Worm (Caenorhabditis elegans) whole organism, young adult: ENCODE measurements around the gene T24C4.5.

Source experiments
- B0336.3 ChIP-seq: fragments of 200-800 bp; sonication (Bioruptor generic); IDR thresholded peaks from 2 replicates; pipeline ENCODE4 v1.3.6; 2022; ENCODE audit warnings: missing genetic modification characterization, missing compliant biosample characterization
- C06A6.2 ChIP-seq: fragments of 200-800 bp; sonication (Bioruptor generic); conservative IDR thresholded peaks from 2 replicates; pipeline ENCODE4 v1.3.6; 2022; ENCODE audit warnings: missing genetic modification characterization, missing compliant biosample characterization
- D2030.7 ChIP-seq: fragments of 200-800 bp; sonication (Bioruptor generic); IDR thresholded peaks from 2 replicates; pipeline ENCODE4 v1.3.6; 2022; ENCODE audit warnings: missing genetic modification reagents, missing genetic modification characterization, missing compliant biosample characterization
- F22D6.2 ChIP-seq: sonication (generic microtip); optimal IDR thresholded peaks from 2 replicates; lab custom pipeline; 2016; ENCODE audit warnings: mild to moderate bottlenecking, missing genetic modification characterization, missing compliant biosample characterization
- F39B2.1 ChIP-seq: fragments of 200-800 bp; sonication (Bioruptor generic); IDR thresholded peaks from 2 replicates; pipeline ENCODE4 v1.3.6; 2022; ENCODE audit warnings: missing genetic modification reagents, missing genetic modification characterization, missing compliant biosample characterization
- F52B5.7 ChIP-seq: sonication (generic microtip); optimal IDR thresholded peaks from 2 replicates; lab custom pipeline; 2016; ENCODE audit warnings: mild to moderate bottlenecking, missing genetic modification characterization, missing compliant biosample characterization
- Y53G8AR.9 ChIP-seq: fragments of 200-800 bp; sonication (Bioruptor generic); conservative IDR thresholded peaks from 2 replicates; pipeline ENCODE4 v1.3.6; 2022; ENCODE audit warnings: missing genetic modification reagents, missing genetic modification characterization, missing compliant biosample characterization
- Y56A3A.18 ChIP-seq: fragments of 200-800 bp; sonication (Bioruptor generic); IDR thresholded peaks from 2 replicates; pipeline ENCODE4 v1.3.6; 2022; ENCODE audit warnings: missing genetic modification reagents, missing genetic modification characterization, missing compliant biosample characterization
- Y67H2A.10 ChIP-seq: fragments of 200-800 bp; sonication (Bioruptor generic); conservative IDR thresholded peaks from 2 replicates; pipeline ENCODE4 v1.3.6; 2022; ENCODE audit warnings: missing genetic modification reagents, missing genetic modification characterization, missing compliant biosample characterization
- akir-1 ChIP-seq: fragments of 200-800 bp; sonication (Bioruptor generic); optimal IDR thresholded peaks from 2 replicates; lab custom pipeline; 2018; ENCODE audit warnings: mild to moderate bottlenecking, missing genetic modification characterization, moderate library complexity, missing compliant biosample characterization
- attf-3 ChIP-seq: fragments of 200-800 bp; sonication (Bioruptor generic); conservative IDR thresholded peaks from 2 replicates; pipeline ENCODE4 v1.3.6; 2022; ENCODE audit warnings: missing genetic modification reagents, missing genetic modification characterization, missing compliant biosample characterization
- attf-6 ChIP-seq: fragments of 200-800 bp; sonication (Bioruptor generic); IDR thresholded peaks from 2 replicates; pipeline ENCODE4 v1.3.6; 2022; ENCODE audit warnings: missing genetic modification reagents, missing genetic modification characterization, missing compliant biosample characterization
- cebp-1 ChIP-seq, 2 experiments: fragments of 200-800 bp in 1 of 2; sonication (Bioruptor generic) in 1 of 2; sonication (generic microtip) in 1 of 2; IDR thresholded peaks in 1 of 2; optimal IDR thresholded peaks in 1 of 2; 2 replicates each; pipeline versions ENCODE4 v1.3.6 to Lab custom; 2017 to 2022; ENCODE audit warnings: missing compliant biosample characterization in 2 of 2, missing genetic modification characterization in 2 of 2, mild to moderate bottlenecking in 1 of 2, missing genetic modification reagents in 1 of 2, moderate library complexity in 1 of 2
- cebp-2 ChIP-seq: fragments of 200-800 bp; sonication (Bioruptor generic); IDR thresholded peaks from 2 replicates; pipeline ENCODE4 v1.3.6; 2022; ENCODE audit warnings: missing genetic modification characterization, missing compliant biosample characterization
- ceh-100 ChIP-seq: fragments of 200-800 bp; sonication (Bioruptor generic); IDR thresholded peaks from 2 replicates; pipeline ENCODE4 v1.3.6; 2022; ENCODE audit warnings: missing genetic modification reagents, missing genetic modification characterization, missing compliant biosample characterization
- chd-7 ChIP-seq: sonication (generic microtip); optimal IDR thresholded peaks from 2 replicates; lab custom pipeline; 2016; ENCODE audit warnings: mild to moderate bottlenecking, missing genetic modification characterization, moderate library complexity, missing compliant biosample characterization
- die-1 ChIP-seq: sonication (generic microtip); optimal IDR thresholded peaks from 2 replicates; lab custom pipeline; 2016; ENCODE audit warnings: missing genotype, mild to moderate bottlenecking, missing genetic modification characterization, missing compliant biosample characterization
- dpl-1 ChIP-seq: fragments of 150-350 bp; optimal IDR thresholded peaks from 2 replicates; lab custom pipeline; 2014; ENCODE audit warnings: missing biosample characterization, missing genetic modification reagents, missing genetic modification characterization
- ekl-4 ChIP-seq: fragments of 200-800 bp; sonication (Bioruptor generic); IDR thresholded peaks from 2 replicates; pipeline ENCODE4 v1.3.6; 2022; ENCODE audit warnings: missing genetic modification reagents, missing genetic modification characterization, missing compliant biosample characterization
- gei-17 ChIP-seq: fragments of 200-800 bp; sonication (Bioruptor generic); optimal IDR thresholded peaks from 2 replicates; lab custom pipeline; 2018; ENCODE audit warnings: mild to moderate bottlenecking, missing genetic modification characterization, missing compliant biosample characterization
- hmg-20 ChIP-seq: fragments of 200-800 bp; sonication (Bioruptor generic); IDR thresholded peaks from 2 replicates; pipeline ENCODE4 v1.3.6; 2022; ENCODE audit warnings: missing genetic modification reagents, missing genetic modification characterization, missing compliant biosample characterization
- hsf-1 ChIP-seq: fragments of 200-800 bp; sonication (Bioruptor generic); IDR thresholded peaks from 2 replicates; pipeline ENCODE4 v1.3.6; 2022; ENCODE audit warnings: missing genetic modification reagents, missing genetic modification characterization, missing compliant biosample characterization
- let-607 ChIP-seq, 2 experiments: fragments of 200-800 bp in 1 of 2; sonication (Bioruptor generic) in 1 of 2; sonication (generic microtip) in 1 of 2; optimal IDR thresholded peaks; 2 replicates each; lab custom pipeline; 2016 to 2018; ENCODE audit warnings: mild to moderate bottlenecking in 2 of 2, missing compliant biosample characterization in 2 of 2, missing genetic modification characterization in 2 of 2, moderate library complexity in 2 of 2, missing genotype in 1 of 2
- lin-35 ChIP-seq, 3 experiments: fragments of 150-350 bp in 2 of 3; sonication (generic microtip) in 1 of 3; optimal IDR thresholded peaks; 2 replicates each; lab custom pipeline; 2014 to 2018; ENCODE audit warnings: missing biosample characterization in 3 of 3, missing genetic modification characterization in 3 of 3, missing genetic modification reagents in 3 of 3
- lsy-27 ChIP-seq: sonication (generic microtip); optimal IDR thresholded peaks from 2 replicates; lab custom pipeline; 2017; ENCODE audit warnings: missing genetic modification characterization, mild to moderate bottlenecking, missing compliant biosample characterization, antibody characterized with exemption, missing genotype, borderline replicate concordance; ENCODE audit not compliant: insufficient read depth
- mxl-1 ChIP-seq: sonication (generic microtip); optimal IDR thresholded peaks from 2 replicates; lab custom pipeline; 2016; ENCODE audit warnings: missing genetic modification characterization, missing compliant biosample characterization
- nfyb-1 ChIP-seq: fragments of 200-800 bp; sonication (Bioruptor generic); IDR thresholded peaks from 2 replicates; pipeline ENCODE4 v1.3.6; 2022; ENCODE audit warnings: missing genetic modification reagents, missing genetic modification characterization, missing compliant biosample characterization
- nhr-80 ChIP-seq: sonication (generic microtip); optimal IDR thresholded peaks from 2 replicates; lab custom pipeline; 2016; ENCODE audit warnings: missing genetic modification characterization, missing compliant biosample characterization
- nhr-90 ChIP-seq: sonication (generic microtip); optimal IDR thresholded peaks from 2 replicates; lab custom pipeline; 2016; ENCODE audit warnings: missing genotype, mild to moderate bottlenecking, missing genetic modification characterization, missing compliant biosample characterization
- pbrm-1 ChIP-seq: fragments of 200-800 bp; sonication (Bioruptor generic); IDR thresholded peaks from 2 replicates; pipeline ENCODE4 v1.3.6; 2022; ENCODE audit warnings: missing genetic modification reagents, missing genetic modification characterization, missing compliant biosample characterization
- pha-4 ChIP-seq: fragments of 150-350 bp; sonication (generic microtip); optimal IDR thresholded peaks from 2 replicates; lab custom pipeline; 2014; ENCODE audit warnings: missing biosample characterization, missing genetic modification reagents, missing genetic modification characterization
- rec-8 ChIP-seq, 2 experiments: sonication (generic microtip); optimal IDR thresholded peaks; 2 replicates each; lab custom pipeline; 2016; ENCODE audit warnings: mild to moderate bottlenecking in 2 of 2, missing genetic modification characterization in 2 of 2, missing genetic modification reagents in 2 of 2, missing genotype in 2 of 2, missing biosample characterization in 1 of 2, missing compliant biosample characterization in 1 of 2, moderate library complexity in 1 of 2
- snpc-3.4 ChIP-seq: sonication (generic microtip); optimal IDR thresholded peaks from 2 replicates; lab custom pipeline; 2017; ENCODE audit warnings: missing genetic modification characterization, mild to moderate bottlenecking, missing compliant biosample characterization, antibody characterized with exemption, moderate library complexity, missing genotype, missing genetic modification reagents
- sptf-2 ChIP-seq: fragments of 200-800 bp; sonication (Bioruptor generic); optimal IDR thresholded peaks from 2 replicates; lab custom pipeline; 2018; ENCODE audit warnings: mild to moderate bottlenecking, missing genetic modification characterization, missing compliant biosample characterization
- tbp1 ChIP-seq: fragments of 200-800 bp; sonication (Bioruptor generic); optimal IDR thresholded peaks from 2 replicates; lab custom pipeline; 2018; ENCODE audit warnings: mild to moderate bottlenecking, missing genetic modification characterization, missing compliant biosample characterization
- unc-62 ChIP-seq: fragments of 150-350 bp; optimal IDR thresholded peaks from 2 replicates; lab custom pipeline; 2014; ENCODE audit warnings: missing biosample characterization, missing genetic modification reagents, missing genetic modification characterization
- zfh-2 ChIP-seq: fragments of 200-800 bp; sonication (Bioruptor generic); conservative IDR thresholded peaks from 2 replicates; pipeline ENCODE4 v1.3.6; 2022; ENCODE audit warnings: missing genetic modification reagents, missing genetic modification characterization, missing compliant biosample characterization
- ztf-18 ChIP-seq: sonication (generic microtip); optimal IDR thresholded peaks from 2 replicates; lab custom pipeline; 2016; ENCODE audit warnings: missing genotype, mild to moderate bottlenecking, missing genetic modification characterization, missing compliant biosample characterization
- ztf-25 ChIP-seq: fragments of 200-800 bp; sonication (Bioruptor generic); IDR thresholded peaks from 2 replicates; pipeline ENCODE4 v1.3.6; 2022; ENCODE audit warnings: missing genetic modification reagents, missing genetic modification characterization, missing compliant biosample characterization

Gene T24C4.5

ce11 chrIII:880840-881239, 1.3 kb upstream of the T24C4.5 start:
- TF ChIP-seq lin-35 (GFP tag; optimal IDR thresholded peaks at IDR 0.05; lab: Kevin White, UChicago), result no peak
- TF ChIP-seq Y53G8AR.9 (GFP tag; lab: Robert Waterston, UW), result no peak
- no peak for TF ChIP-seq let-607 (tag; optimal IDR thresholded peaks at IDR 0.05; lab: Kevin White, UChicago)
- TF ChIP-seq attf-6, result 0 out of 2 replicates have a peak, but pooled peaks have one; percentile 49
- TF ChIP-seq tbp1 (GFP tag; lab: Kevin White, UChicago), result no peak
- no peak for TF ChIP-seq gei-17
- no peak for TF ChIP-seq ztf-18 (tag; lab: Kevin White, UChicago)
- TF ChIP-seq rec-8 (tag; optimal IDR thresholded peaks at IDR 0.05; lab: Kevin White, UChicago), result no peak
- TF ChIP-seq nhr-90 (tag; lab: Kevin White, UChicago), result no peak
- TF ChIP-seq hmg-20 (GFP tag; lab: Robert Waterston, UW), result no peak
- no peak for TF ChIP-seq die-1
- no peak for TF ChIP-seq mxl-1 (tag; lab: Kevin White, UChicago)
- no peak for TF ChIP-seq sptf-2
- TF ChIP-seq attf-3 (GFP tag; lab: Robert Waterston, UW), result no peak
- TF ChIP-seq lsy-27, result no peak
- no peak for TF ChIP-seq zfh-2
- TF ChIP-seq ekl-4 (GFP tag; lab: Robert Waterston, UW), result peak; percentile 46; the same call in 1 of the 2 replicates
- TF ChIP-seq cebp-2 (GFP tag; lab: Robert Waterston, UW), result no peak
- TF ChIP-seq ceh-100 (GFP tag; lab: Robert Waterston, UW), result no peak
- TF ChIP-seq nfyb-1, result peak; percentile 54; the same call in 1 of the 2 replicates
- TF ChIP-seq snpc-3.4 (tag; lab: Kevin White, UChicago), result no peak
- TF ChIP-seq cebp-1 (GFP tag; IDR thresholded peaks at IDR 0.05; lab: Robert Waterston, UW), result no peak
- TF ChIP-seq cebp-1 (tag; optimal IDR thresholded peaks at IDR 0.05; lab: Kevin White, UChicago), result no peak
- no peak for TF ChIP-seq akir-1 (GFP tag; lab: Kevin White, UChicago)
- 0 out of 2 replicates have a peak, but pooled peaks have one; percentile 13 for TF ChIP-seq hsf-1 (GFP tag; lab: Robert Waterston, UW)
- no peak for TF ChIP-seq pha-4

ce11 chrIII:873432-873831, 6.1 kb downstream of the T24C4.5 start, which contains the start of gene clc-19:
Gene clc-19 (minus strand): TSS chrIII:873566.
- no peak for TF ChIP-seq rec-8 (tag; optimal IDR thresholded peaks at IDR 0.05; lab: Kevin White, UChicago)
- TF ChIP-seq B0336.3 (GFP tag; lab: Robert Waterston, UW), result no peak
- TF ChIP-seq hmg-20 (GFP tag; lab: Robert Waterston, UW), result no peak
- no peak for TF ChIP-seq Y56A3A.18 (GFP tag; lab: Robert Waterston, UW)
- no peak for TF ChIP-seq F39B2.1
- no peak for TF ChIP-seq dpl-1
- no peak for TF ChIP-seq akir-1 (GFP tag; lab: Kevin White, UChicago)
- peak; percentile 33 for TF ChIP-seq nhr-80 (tag; lab: Kevin White, UChicago)
- TF ChIP-seq D2030.7 (GFP tag; lab: Robert Waterston, UW), result no peak
- TF ChIP-seq ztf-25, result no peak
- no peak for TF ChIP-seq nhr-90 (tag; lab: Kevin White, UChicago)
- peak; percentile 26 for TF ChIP-seq unc-62 (GFP tag; lab: Kevin White, UChicago)

- TF ChIP-seq F22D6.2 (tag; lab: Kevin White, UChicago), result no peak
- no peak for TF ChIP-seq pbrm-1
- TF ChIP-seq nhr-80 (tag; lab: Kevin White, UChicago), result no peak
- no peak for TF ChIP-seq C06A6.2 (GFP tag; lab: Robert Waterston, UW)
- TF ChIP-seq F52B5.7 (tag; lab: Kevin White, UChicago), result no peak
- TF ChIP-seq chd-7, result no peak
- no peak for TF ChIP-seq Y67H2A.10 (GFP tag; lab: Robert Waterston, UW)
Measured at ce11 chrIII:872373-872772, 7.2 kb downstream of the T24C4.5 start, which contains the start of the genes T24C4.3 and clc-20. Gene T24C4.3 (minus strand): TSS chrIII:872473. Gene clc-20 (plus strand): TSS chrIII:872583.
